Worm (Caenorhabditis elegans): ENCODE measurements around the gene Y54E2A.10.

Gene Y54E2A.10

DNA sequence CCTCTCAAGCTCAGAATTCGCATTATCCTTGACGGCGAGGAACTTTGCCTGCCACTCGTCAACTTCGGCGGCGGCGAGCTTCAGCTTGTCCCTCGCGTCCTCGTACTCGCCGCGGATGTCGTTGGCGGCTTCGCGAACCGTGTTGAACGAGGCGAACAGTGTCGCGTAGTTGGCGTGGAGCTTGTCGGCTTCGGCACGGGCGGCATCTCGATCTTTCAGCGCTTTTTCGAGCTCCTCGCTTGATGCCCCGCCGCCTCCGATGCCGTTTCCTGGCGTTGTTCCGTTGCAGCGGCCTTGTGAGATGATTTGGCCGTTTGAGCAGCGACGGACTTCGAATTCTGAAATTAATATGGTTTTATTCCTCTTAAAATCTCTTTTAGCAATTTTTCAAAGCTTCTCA is 37.6 kb upstream of the Y54E2A.10 start:
- TF ChIP-seq ceh-90 (tag; optimal IDR thresholded peaks at IDR 0.05) (no peak), aly-2 (tag; optimal IDR thresholded peaks at IDR 0.05) (no peak), hpl-2 (GFP tag; optimal IDR thresholded peaks at IDR 0.05) (no peak), efl-1 (optimal IDR thresholded peaks at IDR 0.05) (no peak), efl-1 (GFP tag; optimal IDR thresholded peaks at IDR 0.05 in 1 of 2) (no peak), sox-4 (tag; optimal IDR thresholded peaks at IDR 0.05) (no peak), lin-39 (tag; optimal IDR thresholded peaks at IDR 0.05) (no peak), pqm-1 (tag; optimal IDR thresholded peaks at IDR 0.05) (no peak), rnt-1 (tag; optimal IDR thresholded peaks at IDR 0.05) (no peak), elt-2 (tag; optimal IDR thresholded peaks at IDR 0.05) (no peak)

DNA sequence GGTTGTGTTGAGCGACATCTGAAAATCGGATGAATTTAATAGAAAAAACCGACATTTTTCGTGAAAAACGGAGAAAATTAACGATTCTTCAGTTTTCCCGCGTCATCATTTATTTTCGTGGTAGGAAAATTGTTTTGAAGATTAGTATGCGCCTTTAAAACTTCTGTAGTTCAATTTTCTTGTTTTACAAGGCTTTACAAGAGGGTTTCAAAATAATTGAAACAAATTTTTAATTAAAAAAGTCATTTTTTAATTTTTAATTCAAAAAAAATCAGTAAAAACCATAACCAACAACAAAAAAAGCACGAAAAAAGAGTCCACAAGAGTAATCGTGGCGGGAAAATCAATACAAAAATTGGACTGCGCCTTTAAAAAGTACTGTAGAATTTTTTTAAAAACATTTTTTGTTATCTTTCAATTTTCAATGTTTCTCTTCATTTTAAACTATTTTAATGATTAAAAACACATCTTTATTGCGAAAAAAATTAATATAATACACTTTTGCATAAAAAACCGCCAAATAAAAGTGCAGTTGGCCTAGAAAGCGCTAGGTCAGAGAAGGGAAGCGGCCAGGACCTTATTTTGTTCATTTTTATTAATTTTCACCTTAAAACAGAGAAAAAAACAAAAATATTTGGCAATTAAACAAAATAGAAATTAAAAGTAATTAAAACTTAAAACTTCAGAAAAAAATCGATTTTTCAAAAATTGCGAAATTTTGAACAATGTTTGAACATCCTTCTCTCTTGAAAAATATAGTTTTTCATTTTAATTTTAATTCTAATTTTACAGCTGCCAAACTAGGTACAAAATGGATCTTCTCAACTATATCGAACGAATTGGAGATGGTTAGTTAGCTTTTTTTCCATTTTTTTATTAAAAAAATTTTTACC is 36.7 kb upstream of the Y54E2A.10 start, which contains the start of the genes tac-1 and Y54E2A.4:
Gene tac-1, minus strand, starts transcription at position 20 of the 893 bp plus-strand sequence.
Gene Y54E2A.4, plus strand, starts transcription at position 765 of the 893 bp plus-strand sequence.
- TF ChIP-seq skn-1 (tag; optimal IDR thresholded peaks at IDR 0.05) = peak; percentile 28
- TF ChIP-seq efl-1 (optimal IDR thresholded peaks at IDR 0.05) = peak in 1 of 2 experiments; percentile 24
- peak in 1 of 2 experiments; percentile 30 for TF ChIP-seq efl-1 (GFP tag; optimal IDR thresholded peaks at IDR 0.05 in 1 of 2)
- TF ChIP-seq jun-1 (tag; optimal IDR thresholded peaks at IDR 0.05) = no peak
- TF ChIP-seq dpl-1 (GFP tag; optimal IDR thresholded peaks at IDR 0.05) = peak; percentile 6 to 56 (median 11)
- TF ChIP-seq nhr-76 (tag; optimal IDR thresholded peaks at IDR 0.05) = no peak
- no peak for TF ChIP-seq C34B4.2 (tag; optimal IDR thresholded peaks at IDR 0.05)
- TF ChIP-seq mab-9 (GFP tag; IDR thresholded peaks at IDR 0.05) = no peak
- TF ChIP-seq lir-3 (tag; optimal IDR thresholded peaks at IDR 0.05; ENCODE audit: poor library complexity) = no peak
- TF ChIP-seq ztf-11 (tag; optimal IDR thresholded peaks at IDR 0.05) = no peak
- TF ChIP-seq lin-35 (GFP tag; optimal IDR thresholded peaks at IDR 0.05) = peak in 1 of 2 experiments; percentile 33
- no peak for TF ChIP-seq mef-2 (tag; optimal IDR thresholded peaks at IDR 0.05)
- no peak for TF ChIP-seq hpl-2 (GFP tag; optimal IDR thresholded peaks at IDR 0.05)
- no peak for TF ChIP-seq dsc-1 (tag; optimal IDR thresholded peaks at IDR 0.05)
- TF ChIP-seq unc-130 (tag; optimal IDR thresholded peaks at IDR 0.05) = no peak
- TF ChIP-seq alr-1 (tag; optimal IDR thresholded peaks at IDR 0.05; ENCODE audit: borderline replicate concordance) = no peak
- no peak for TF ChIP-seq zip-4 (GFP tag; optimal IDR thresholded peaks at IDR 0.05)
- TF ChIP-seq lsy-2 (tag; optimal IDR thresholded peaks at IDR 0.05) = peak in 1 of 2 experiments; percentile 38
- no peak for TF ChIP-seq unc-30 (tag; optimal IDR thresholded peaks at IDR 0.05)
- TF ChIP-seq grh-1 (GFP tag; IDR thresholded peaks at IDR 0.05) = no peak
- TF ChIP-seq F16B12.6 (tag; optimal IDR thresholded peaks at IDR 0.05) = no peak

ce11 chrII:14757711-14758110 is 33.1 kb upstream of the Y54E2A.10 start, which contains the start of gene Y54E2A.5:
Gene Y54E2A.5 (minus strand): TSS chrII:14757811.
- TF ChIP-seq grh-1 (GFP tag; IDR thresholded peaks at IDR 0.05) = no peak
- no peak for TF ChIP-seq sup-37 (GFP tag; optimal IDR thresholded peaks at IDR 0.05)
- TF ChIP-seq lir-3 (tag; optimal IDR thresholded peaks at IDR 0.05; ENCODE audit: poor library complexity) = no peak
- no peak for TF ChIP-seq alr-1 (tag; optimal IDR thresholded peaks at IDR 0.05; ENCODE audit: borderline replicate concordance)
- no peak for TF ChIP-seq C16A3.4 (tag; optimal IDR thresholded peaks at IDR 0.05)
- no peak for TF ChIP-seq egl-13 (tag; optimal IDR thresholded peaks at IDR 0.05)
- TF ChIP-seq lin-14 (GFP tag; optimal IDR thresholded peaks at IDR 0.05) = no peak
- no peak for TF ChIP-seq irx-1 (tag; optimal IDR thresholded peaks at IDR 0.05)
- no peak for TF ChIP-seq nhr-19 (GFP tag; conservative IDR thresholded peaks at IDR 0.05)
- TF ChIP-seq nhr-11 (tag; optimal IDR thresholded peaks at IDR 0.05) = no peak
- no peak for TF ChIP-seq isw-1 (GFP tag; IDR thresholded peaks at IDR 0.05)
- TF ChIP-seq C34B4.2 (tag; optimal IDR thresholded peaks at IDR 0.05) = no peak
- no peak for TF ChIP-seq ztf-11 (tag; optimal IDR thresholded peaks at IDR 0.05)
- TF ChIP-seq pax-3 (tag; optimal IDR thresholded peaks at IDR 0.05) = no peak
- TF ChIP-seq blmp-1 (tag; optimal IDR thresholded peaks at IDR 0.05) = no peak
- no peak for TF ChIP-seq xbp-1 (tag; optimal IDR thresholded peaks at IDR 0.05)
- no peak for TF ChIP-seq ztf-4 (tag; optimal IDR thresholded peaks at IDR 0.05)
- TF ChIP-seq lin-15B (tag; optimal IDR thresholded peaks at IDR 0.05) = no peak
- TF ChIP-seq mep-1 (tag; optimal IDR thresholded peaks at IDR 0.05) = no peak
- TF ChIP-seq ets-5 (GFP tag; IDR thresholded peaks at IDR 0.05) = no peak
